Worm (Caenorhabditis elegans) whole organism, L2 larva: ENCODE measurements around the gene Y41D4A.3.

Experiments used
- R02D3.7 ChIP-seq: fragments of 150-350 bp; optimal IDR thresholded peaks from 2 replicates; lab custom pipeline; 2014; ENCODE audit warnings: missing biosample characterization, missing genetic modification characterization
- lin-39 ChIP-seq: fragments of 150-350 bp; optimal IDR thresholded peaks from 2 replicates; lab custom pipeline; 2014; ENCODE audit warnings: missing biosample characterization, missing genetic modification reagents, missing genetic modification characterization
- unc-39 ChIP-seq: fragments of 150-350 bp; optimal IDR thresholded peaks from 2 replicates; lab custom pipeline; 2014; ENCODE audit warnings: missing biosample characterization, missing genetic modification characterization

- TF ChIP-seq unc-39 (tag; lab: Kevin White, UChicago), result no peak
- TF ChIP-seq lin-39 (tag; lab: Kevin White, UChicago), result no peak
- no peak for TF ChIP-seq R02D3.7 (tag; lab: Kevin White, UChicago)
Measured at ce11 chrIV:1769074-1769473, 15.5 kb downstream of the Y41D4A.3 start.
